Fruit fly (Drosophila melanogaster): ENCODE data around the gene CG34012.

Gene CG34012

dm6 chr3L:11113198-11114197 lies 4.2 kb upstream of the CG34012 start, which contains the start of gene Sod1 (continued):
- TF ChIP-seq CG34224 (GFP tag; IDR thresholded peaks at IDR 0.05; ENCODE audit: partially characterized antibody), result peak; percentile 53; the same call in 1 of the 3 replicates
- TF ChIP-seq vvl (GFP tag; IDR thresholded peaks at IDR 0.05), result 0 out of 2 replicates have a peak, but pooled peaks have one; percentile 41
- TF ChIP-seq kni (GFP tag; optimal IDR thresholded peaks at IDR 0.05), result no peak
- TF ChIP-seq CG12744 (GFP tag; optimal IDR thresholded peaks at IDR 0.05), result no peak
- no peak for TF ChIP-seq HLH4C (GFP tag; IDR thresholded peaks at IDR 0.05; ENCODE audit: partially characterized antibody)
- 0 out of 2 replicates have a peak, but pooled peaks have one; percentile 33 for TF ChIP-seq Scr (GFP tag; IDR thresholded peaks at IDR 0.05; ENCODE audit: partially characterized antibody)
- no peak for TF ChIP-seq crp (GFP tag; optimal IDR thresholded peaks at IDR 0.05)
- no peak for TF ChIP-seq twi (tag; optimal IDR thresholded peaks at IDR 0.05)
- TF ChIP-seq chif (GFP tag; optimal IDR thresholded peaks at IDR 0.05), result no peak
- TF ChIP-seq br (optimal IDR thresholded peaks at IDR 0.05), result no peak
- no peak for TF ChIP-seq CG10267 (tag; optimal IDR thresholded peaks at IDR 0.05)
- TF ChIP-seq CG18619 (GFP tag; optimal IDR thresholded peaks at IDR 0.05), result no peak
- TF ChIP-seq Med (GFP tag), result peak; percentile 65
- no peak for TF ChIP-seq NK7.1 (GFP tag; optimal IDR thresholded peaks at IDR 0.05)
- no peak for TF ChIP-seq Adf1 (GFP tag; IDR thresholded peaks at IDR 0.05)
- no peak for TF ChIP-seq jing (GFP tag; optimal IDR thresholded peaks at IDR 0.05)
- TF ChIP-seq pzg (GFP tag; optimal IDR thresholded peaks at IDR 0.05), result peak; percentile 76
- no peak for TF ChIP-seq odd (GFP tag; optimal IDR thresholded peaks at IDR 0.05)
- no peak for TF ChIP-seq CG11504 (tag; optimal IDR thresholded peaks at IDR 0.05)
- no peak for TF ChIP-seq lilli (GFP tag; optimal IDR thresholded peaks at IDR 0.05)
- TF ChIP-seq CG30020 (tag; optimal IDR thresholded peaks at IDR 0.05), result peak; percentile 10
- TF ChIP-seq Hr78 (GFP tag; optimal IDR thresholded peaks at IDR 0.05), result peak in 1 of 2 experiments; percentile 97
- peak in 1 of 2 experiments; percentile 77 for TF ChIP-seq Pdp1 (GFP tag; optimal IDR thresholded peaks at IDR 0.05)
- TF ChIP-seq aop (GFP tag; IDR thresholded peaks at IDR 0.05), result no peak
- peak; percentile 8 for TF ChIP-seq phol (tag; optimal IDR thresholded peaks at IDR 0.05)
- no peak for TF ChIP-seq Stat92E (GFP tag; optimal IDR thresholded peaks at IDR 0.05)
- TF ChIP-seq lmd (GFP tag; IDR thresholded peaks at IDR 0.05), result no peak
- TF ChIP-seq CG3838 (GFP tag; optimal IDR thresholded peaks at IDR 0.05), result no peak
- TF ChIP-seq sqz (GFP tag; optimal IDR thresholded peaks at IDR 0.05), result peak; percentile 22
- TF ChIP-seq dm (GFP tag; optimal IDR thresholded peaks at IDR 0.05), result peak; percentile 15
- TF ChIP-seq chinmo (GFP tag; IDR thresholded peaks at IDR 0.05; ENCODE audit: partially characterized antibody), result peak; percentile 71; the same call in 1 of the 4 replicates
- TF ChIP-seq Dip2 (GFP tag; IDR thresholded peaks at IDR 0.05), result no peak
- TF ChIP-seq NC2β (GFP tag; optimal IDR thresholded peaks at IDR 0.05), result no peak
- TF ChIP-seq stwl (tag; optimal IDR thresholded peaks at IDR 0.05), result peak; percentile 57
- no peak for TF ChIP-seq vfl (GFP tag; optimal IDR thresholded peaks at IDR 0.05)
- TF ChIP-seq CG15479 (GFP tag; optimal IDR thresholded peaks at IDR 0.05), result no peak
- peak; percentile 89 for TF ChIP-seq CG3995 (GFP tag; optimal IDR thresholded peaks at IDR 0.05)
- TF ChIP-seq gt (GFP tag; IDR thresholded peaks at IDR 0.05), result no peak
- peak; percentile 40 for TF ChIP-seq CG4617 (GFP tag; optimal IDR thresholded peaks at IDR 0.05; ENCODE audit: borderline replicate concordance)
- TF ChIP-seq sd (tag; optimal IDR thresholded peaks at IDR 0.05), result peak; percentile 24
- TF ChIP-seq zfh1 (GFP tag; IDR thresholded peaks at IDR 0.05), result no peak
- no peak for TF ChIP-seq CG17361 (GFP tag; IDR thresholded peaks at IDR 0.05)
- TF ChIP-seq Atf-2 (GFP tag; optimal IDR thresholded peaks at IDR 0.05), result no peak
- TF ChIP-seq HmgD (GFP tag; optimal IDR thresholded peaks at IDR 0.05), result peak; percentile 39
- no peak for TF ChIP-seq NfI (GFP tag; optimal IDR thresholded peaks at IDR 0.05)
- TF ChIP-seq sug (tag; optimal IDR thresholded peaks at IDR 0.05), result no peak
- TF ChIP-seq ERR (GFP tag; optimal IDR thresholded peaks at IDR 0.05), result peak; percentile 71
